Worm (Caenorhabditis elegans) whole organism, L4/young adult: ENCODE results near the gene pals-26.

Experiments
- dao-5 ChIP-seq: sonication (generic microtip); optimal IDR thresholded peaks from 2 replicates; lab custom pipeline; 2016; ENCODE audit warnings: missing genotype, missing genetic modification characterization, moderate library complexity, missing compliant biosample characterization
- him-1 ChIP-seq: sonication (generic microtip); optimal IDR thresholded peaks from 2 replicates; lab custom pipeline; 2016; ENCODE audit warnings: missing genotype, missing genetic modification reagents, missing genetic modification characterization, missing compliant biosample characterization

DNA sequence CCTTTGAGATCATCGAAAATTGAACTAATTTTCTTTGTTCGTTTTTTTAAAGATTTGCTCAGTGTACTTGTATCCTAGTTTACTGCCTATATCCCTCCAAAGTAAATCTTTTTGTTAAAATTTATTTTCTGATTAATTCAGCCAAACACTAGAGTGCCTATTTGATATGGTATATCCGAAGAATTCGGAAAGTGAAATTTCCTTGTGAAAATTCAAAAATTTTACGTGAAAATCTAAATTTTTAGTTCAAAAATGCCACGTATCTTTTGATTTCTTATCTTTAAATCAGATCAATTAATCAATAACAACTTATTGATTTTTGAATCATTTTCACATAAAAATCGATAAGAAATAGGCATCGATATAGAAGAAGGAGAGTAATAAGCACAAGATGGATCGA, 23.5 kb downstream of the pals-26 start, which contains the start of gene R07E5.6:
- TF ChIP-seq dao-5 (tag; lab: Kevin White, UChicago) = no peak
- no peak for TF ChIP-seq him-1 (tag; lab: Kevin White, UChicago)
